Fruit fly (Drosophila melanogaster) whole organism, embryonic: Measurements from ENCODE around the gene nerfin-2.

ENCODE experiments used
- Atf3 ChIP-seq: fragments of 200-800 bp; sonication (Bioruptor generic); optimal IDR thresholded peaks from 3 replicates; lab custom pipeline; 2016; ENCODE audit warnings: missing biosample characterization, missing genetic modification characterization
- Awh ChIP-seq: fragments of 200-800 bp; sonication (Bioruptor generic); IDR thresholded peaks from 2 replicates; pipeline ENCODE4, ENCODE4 v1.3.6; 2022; ENCODE audit warnings: missing biosample characterization, missing genetic modification characterization
- Bteb2 ChIP-seq: fragments of 200-800 bp; sonication (Bioruptor generic); optimal IDR thresholded peaks from 2 replicates; lab custom pipeline; 2016; ENCODE audit warnings: missing biosample characterization, missing genetic modification characterization
- C15 ChIP-seq: fragments of 200-800 bp; sonication (Bioruptor generic); IDR thresholded peaks from 3 replicates; pipeline ENCODE4 v1.3.6; 2022; ENCODE audit warnings: missing biosample characterization, missing genetic modification characterization
- CG10147 ChIP-seq: fragments of 200-800 bp; sonication (Bioruptor generic); optimal IDR thresholded peaks from 2 replicates; lab custom pipeline; 2019; ENCODE audit warnings: missing biosample characterization, mild to moderate bottlenecking, missing genetic modification characterization, moderate library complexity
- CG1024 ChIP-seq: fragments of 200-800 bp; sonication (Bioruptor generic); IDR thresholded peaks from 2 replicates; pipeline ENCODE4 v1.3.6; 2022; ENCODE audit warnings: missing biosample characterization, missing genetic modification characterization
- CG10431 ChIP-seq: fragments of 200-800 bp; sonication (Bioruptor generic); optimal IDR thresholded peaks from 3 replicates; lab custom pipeline; 2018; ENCODE audit warnings: missing biosample characterization, mild to moderate bottlenecking, missing genetic modification characterization
- CG11247 ChIP-seq: fragments of 200-800 bp; sonication (Bioruptor generic); IDR thresholded peaks from 2 replicates; pipeline ENCODE4 v1.3.6; 2022; ENCODE audit warnings: missing biosample characterization, missing genetic modification characterization
- CG11456 ChIP-seq: fragments of 200-800 bp; sonication (Bioruptor generic); IDR thresholded peaks from 3 replicates; pipeline ENCODE4 v1.3.6; 2022; ENCODE audit warnings: missing biosample characterization, missing genetic modification characterization
- CG11560 ChIP-seq: fragments of 200-800 bp; sonication (Bioruptor generic); IDR thresholded peaks from 3 replicates; pipeline ENCODE4 v1.3.6; 2022; ENCODE audit warnings: missing biosample characterization, missing genetic modification characterization
- CG12104 ChIP-seq: fragments of 200-800 bp; sonication (Bioruptor generic); optimal IDR thresholded peaks from 3 replicates; lab custom pipeline; 2016; ENCODE audit warnings: missing biosample characterization, missing genetic modification characterization
- CG12659 ChIP-seq: fragments of 200-800 bp; sonication (Bioruptor generic); optimal IDR thresholded peaks from 3 replicates; lab custom pipeline; 2017; ENCODE audit warnings: mild to moderate bottlenecking, missing biosample characterization, missing genetic modification reagents, missing genetic modification characterization
- CG13123 ChIP-seq: fragments of 200-800 bp; sonication (Bioruptor generic); optimal IDR thresholded peaks from 2 replicates; lab custom pipeline; 2016; ENCODE audit warnings: missing biosample characterization, missing genetic modification characterization
- CG14667 ChIP-seq: fragments of 200-800 bp; sonication (Bioruptor generic); IDR thresholded peaks from 2 replicates; pipeline ENCODE4 v1.3.6; 2022; ENCODE audit warnings: missing biosample characterization, missing genetic modification characterization
- CG14965 ChIP-seq: fragments of 200-800 bp; sonication (Bioruptor generic); optimal IDR thresholded peaks from 2 replicates; lab custom pipeline; 2016; ENCODE audit warnings: missing biosample characterization, missing genetic modification characterization, borderline replicate concordance
- CG1602 ChIP-seq: fragments of 200-800 bp; sonication (Bioruptor generic); optimal IDR thresholded peaks from 3 replicates; lab custom pipeline; 2016; ENCODE audit warnings: missing biosample characterization, missing genetic modification characterization
- CG1647 ChIP-seq: fragments of 200-800 bp; sonication (Bioruptor generic); optimal IDR thresholded peaks from 3 replicates; lab custom pipeline; 2016; ENCODE audit warnings: missing biosample characterization, missing genetic modification characterization
- CG16779 ChIP-seq: fragments of 200-800 bp; sonication (Bioruptor generic); IDR thresholded peaks from 2 replicates; pipeline ENCODE4 v1.3.6; 2022; ENCODE audit warnings: missing biosample characterization, missing genetic modification characterization
- CG16863 ChIP-seq: fragments of 200-800 bp; sonication (Bioruptor generic); optimal IDR thresholded peaks from 3 replicates; lab custom pipeline; 2016; ENCODE audit warnings: missing biosample characterization, missing genetic modification characterization
- CG17568 ChIP-seq: fragments of 200-800 bp; sonication (Bioruptor generic); optimal IDR thresholded peaks from 2 replicates; lab custom pipeline; 2018; ENCODE audit warnings: missing biosample characterization, mild to moderate bottlenecking, missing genetic modification characterization, moderate library complexity
- CG2889 ChIP-seq: fragments of 200-800 bp; sonication (Bioruptor generic); IDR thresholded peaks from 3 replicates; pipeline ENCODE4 v1.3.6; 2022; ENCODE audit warnings: missing biosample characterization, missing genetic modification characterization
- CG3847 ChIP-seq: fragments of 200-800 bp; sonication (Bioruptor generic); IDR thresholded peaks from 2 replicates; pipeline ENCODE4 v1.3.6; 2022; ENCODE audit warnings: missing biosample characterization, missing genetic modification characterization
- CG7357 ChIP-seq: fragments of 200-800 bp; sonication (Bioruptor generic); IDR thresholded peaks from 3 replicates; pipeline ENCODE4 v1.3.6; 2022; ENCODE audit warnings: missing biosample characterization, missing genetic modification characterization
- CG7987 ChIP-seq: fragments of 200-800 bp; sonication (Bioruptor generic); optimal IDR thresholded peaks from 2 replicates; lab custom pipeline; 2018; ENCODE audit warnings: missing biosample characterization, mild to moderate bottlenecking, missing genetic modification characterization, moderate library complexity
- CG9437 ChIP-seq: fragments of 200-800 bp; sonication (Bioruptor generic); optimal IDR thresholded peaks from 2 replicates; lab custom pipeline; 2018; ENCODE audit warnings: missing biosample characterization, mild to moderate bottlenecking, missing genetic modification characterization
- H2.0 ChIP-seq: fragments of 200-800 bp; sonication (Bioruptor generic); IDR thresholded peaks from 2 replicates; pipeline ENCODE4 v1.3.6; 2022; ENCODE audit warnings: missing biosample characterization, missing genetic modification characterization
- HLH4C ChIP-seq: fragments of 200-800 bp; sonication (Bioruptor generic); IDR thresholded peaks from 3 replicates; pipeline ENCODE4 v1.3.6; 2022; ENCODE audit warnings: missing biosample characterization, missing genetic modification characterization; ENCODE audit not compliant: partially characterized antibody
- Hr51 ChIP-seq, 2 experiments: fragments of 200-800 bp; sonication (Bioruptor generic); optimal IDR thresholded peaks; 2 replicates in 1 of 2; 3 replicates in 1 of 2; lab custom pipeline; 2016 to 2018; ENCODE audit warnings: missing biosample characterization in 2 of 2, missing genetic modification characterization in 2 of 2, mild to moderate bottlenecking in 1 of 2, moderate library complexity in 1 of 2
- Kr ChIP-seq: fragments of 200-800 bp; sonication (Bioruptor generic); optimal IDR thresholded peaks from 2 replicates; lab custom pipeline; 2017; ENCODE audit warnings: missing biosample characterization, mild to moderate bottlenecking, missing genetic modification characterization
- MBD-R2 ChIP-seq: fragments of 200-800 bp; sonication (Bioruptor generic); IDR thresholded peaks from 2 replicates; pipeline ENCODE4 v1.3.6; 2022; ENCODE audit warnings: missing biosample characterization, missing genetic modification characterization
- Sox102F ChIP-seq: fragments of 200-800 bp; sonication (Bioruptor generic); optimal IDR thresholded peaks from 2 replicates; lab custom pipeline; 2018; ENCODE audit warnings: missing biosample characterization, mild to moderate bottlenecking, missing genetic modification characterization, moderate library complexity
- Ssrp ChIP-seq: fragments of 200-800 bp; sonication (Bioruptor generic); optimal IDR thresholded peaks from 2 replicates; lab custom pipeline; 2018; ENCODE audit warnings: missing biosample characterization, mild to moderate bottlenecking, missing genetic modification characterization, moderate library complexity
- bsh ChIP-seq, 2 experiments: fragments of 200-800 bp; sonication (Bioruptor generic); optimal IDR thresholded peaks; 2 replicates each; lab custom pipeline; 2017 to 2018; ENCODE audit warnings: mild to moderate bottlenecking in 2 of 2, missing biosample characterization in 2 of 2, missing genetic modification characterization in 2 of 2, moderate library complexity in 1 of 2
- ci ChIP-seq: fragments of 200-800 bp; sonication (Bioruptor generic); IDR thresholded peaks from 3 replicates; pipeline ENCODE4 v1.3.6; 2022; ENCODE audit warnings: missing biosample characterization, missing genetic modification characterization
- dmrt11E ChIP-seq: fragments of 200-800 bp; sonication (Bioruptor generic); optimal IDR thresholded peaks from 3 replicates; lab custom pipeline; 2018; ENCODE audit warnings: missing biosample characterization, mild to moderate bottlenecking, missing genetic modification characterization, moderate library complexity
- dpn ChIP-seq, 2 experiments: fragments of 200-800 bp; sonication (Bioruptor generic); optimal IDR thresholded peaks; 3 replicates each; lab custom pipeline; 2016; ENCODE audit warnings: missing biosample characterization in 2 of 2, missing genetic modification characterization in 2 of 2
- fd64A ChIP-seq: fragments of 200-800 bp; sonication (Bioruptor generic); optimal IDR thresholded peaks from 3 replicates; lab custom pipeline; 2018; ENCODE audit warnings: missing biosample characterization, mild to moderate bottlenecking, missing genetic modification characterization
- gcm2 ChIP-seq: fragments of 200-800 bp; sonication (Bioruptor generic); optimal IDR thresholded peaks from 2 replicates; lab custom pipeline; 2016; ENCODE audit warnings: missing biosample characterization, missing genetic modification characterization
- gfzf ChIP-seq: fragments of 200-800 bp; sonication (Bioruptor generic); optimal IDR thresholded peaks from 2 replicates; lab custom pipeline; 2016; ENCODE audit warnings: missing biosample characterization, mild to moderate bottlenecking, missing genetic modification characterization, moderate library complexity
- nau ChIP-seq: fragments of 200-800 bp; sonication (Bioruptor generic); optimal IDR thresholded peaks from 3 replicates; lab custom pipeline; 2017; ENCODE audit warnings: missing biosample characterization, mild to moderate bottlenecking, missing genetic modification characterization, missing genetic modification reagents
- pb ChIP-seq: fragments of 200-800 bp; sonication (Bioruptor generic); optimal IDR thresholded peaks from 3 replicates; lab custom pipeline; 2016; ENCODE audit warnings: missing biosample characterization, missing genetic modification characterization
- peb ChIP-seq: fragments of 200-800 bp; sonication (Bioruptor generic); IDR thresholded peaks from 2 replicates; pipeline ENCODE4 v1.3.6; 2022; ENCODE audit warnings: missing biosample characterization, missing genetic modification characterization
- pum ChIP-seq: fragments of 200-800 bp; sonication (Bioruptor generic); optimal IDR thresholded peaks from 2 replicates; lab custom pipeline; 2016; ENCODE audit warnings: missing biosample characterization, missing genetic modification characterization
- seq ChIP-seq: fragments of 200-800 bp; sonication (Bioruptor generic); IDR thresholded peaks from 2 replicates; pipeline ENCODE4 v1.3.6; 2022; ENCODE audit warnings: missing biosample characterization, missing genetic modification characterization
- ssp ChIP-seq: fragments of 200-800 bp; sonication (Bioruptor generic); IDR thresholded peaks from 2 replicates; pipeline ENCODE4 v1.3.6; 2022; ENCODE audit warnings: missing biosample characterization, missing genetic modification characterization
- tna ChIP-seq: fragments of 200-800 bp; sonication (Bioruptor generic); IDR thresholded peaks from 2 replicates; pipeline ENCODE4 v1.3.6; 2022; ENCODE audit warnings: missing biosample characterization, missing genetic modification characterization; ENCODE audit not compliant: partially characterized antibody
- trh ChIP-seq: fragments of 200-800 bp; sonication (Bioruptor generic); optimal IDR thresholded peaks from 2 replicates; lab custom pipeline; 2016; ENCODE audit warnings: missing biosample characterization, missing genetic modification characterization
- vfl ChIP-seq: fragments of 200-800 bp; sonication (Bioruptor generic); optimal IDR thresholded peaks from 2 replicates; lab custom pipeline; 2016; ENCODE audit warnings: missing biosample characterization, missing genetic modification characterization
- zfh1 ChIP-seq: fragments of 200-800 bp; sonication (Bioruptor generic); IDR thresholded peaks from 3 replicates; pipeline ENCODE4 v1.3.6; 2022; ENCODE audit warnings: missing biosample characterization, missing genetic modification characterization

nerfin-2 gene

DNA sequence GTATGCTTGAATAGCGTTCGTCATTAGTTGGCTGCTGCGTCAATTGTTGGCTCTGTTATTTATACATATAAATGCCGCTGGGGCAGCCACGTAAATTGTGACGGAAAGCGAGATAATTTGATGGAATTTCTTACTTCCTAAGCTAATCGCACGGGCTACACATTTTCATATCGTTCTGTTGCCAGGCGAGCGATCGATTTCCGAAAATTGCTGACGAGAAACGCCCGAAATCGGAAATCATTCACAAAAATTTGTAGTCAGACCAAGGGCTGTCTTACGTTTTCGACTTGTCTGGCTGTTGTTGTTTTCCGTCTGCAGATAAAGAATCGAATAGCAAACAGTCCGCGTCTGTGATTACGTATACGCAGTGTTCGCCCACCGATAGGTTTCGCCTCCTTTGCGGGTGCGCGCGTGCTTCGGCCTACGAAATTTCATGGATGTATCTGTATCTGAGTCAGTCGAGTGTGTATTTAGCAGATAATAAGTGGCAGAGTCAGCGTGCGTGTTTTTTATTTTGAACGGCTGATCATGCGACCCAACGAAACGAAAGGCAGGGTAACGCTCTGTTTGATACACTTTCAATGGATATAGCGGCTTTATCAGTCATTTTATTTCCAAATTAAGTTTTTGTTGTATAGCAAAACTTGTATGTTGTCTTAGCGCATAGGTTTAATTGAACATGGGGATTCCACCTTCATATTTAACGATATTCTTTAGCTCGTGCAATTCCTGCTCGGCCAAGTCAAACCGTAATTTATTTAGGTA is 26.8 kb downstream of the nerfin-2 start (continued):
- TF ChIP-seq CG3847 (peak; percentile 63), Atf3 (GFP tag; lab: Kevin White, UChicago) (peak; percentile 27), Hr51 (GFP tag; optimal IDR thresholded peaks at IDR 0.05; lab: Kevin White, UChicago) (peak; percentile 66 to 76), ci (peak; percentile 75), CG12659 (GFP tag; lab: Kevin White, UChicago) (peak; percentile 67), zfh1 (GFP tag; lab: Robert Waterston, UW) (peak; percentile 53; the same call in 2 of the 3 replicates), Bteb2 (GFP tag; lab: Kevin White, UChicago) (peak; percentile 37), Kr (GFP tag; lab: Kevin White, UChicago) (no peak), vfl (peak; percentile 53), CG10431 (no peak), CG16779 (GFP tag; lab: Robert Waterston, UW) (peak; percentile 59; the same call in 1 of the 2 replicates), MBD-R2 (peak; percentile 43; the same call in 1 of the 2 replicates), Awh (GFP tag; lab: Robert Waterston, UW) (no peak), CG11560 (tag; lab: Robert Waterston, UW) (0 out of 3 replicates have a peak, but pooled peaks have one; percentile 22), CG1647 (GFP tag; lab: Kevin White, UChicago) (peak; percentile 11), CG7987 (GFP tag; lab: Kevin White, UChicago) (peak; percentile 81), CG11456 (GFP tag; lab: Robert Waterston, UW) (peak; percentile 69; the same call in 1 of the 3 replicates), CG9437 (GFP tag; lab: Kevin White, UChicago) (peak; percentile 69), ssp (GFP tag; lab: Robert Waterston, UW) (no peak), dpn (GFP tag; optimal IDR thresholded peaks at IDR 0.05; lab: Kevin White, UChicago) (peak; percentile 65 to 68), CG7357 (GFP tag; lab: Robert Waterston, UW) (peak; percentile 63), nau (GFP tag; lab: Kevin White, UChicago) (peak; percentile 57), CG11247 (GFP tag; lab: Robert Waterston, UW) (0 out of 2 replicates have a peak, but pooled peaks have one; percentile 45), CG10147 (GFP tag; lab: Kevin White, UChicago) (peak; percentile 48), CG14667 (peak; percentile 52; the same call in 1 of the 2 replicates), trh (GFP tag; lab: Kevin White, UChicago) (peak; percentile 34), bsh (GFP tag; optimal IDR thresholded peaks at IDR 0.05; lab: Kevin White, UChicago) (peak in 1 of 2 experiments; percentile 42), CG13123 (GFP tag; lab: Kevin White, UChicago) (no peak), CG12104 (GFP tag; lab: Kevin White, UChicago) (no peak), seq (GFP tag; lab: Robert Waterston, UW) (peak; percentile 39; the same call in 1 of the 2 replicates), HLH4C (no peak), pb (GFP tag; lab: Kevin White, UChicago) (peak; percentile 31), tna (GFP tag; lab: Robert Waterston, UW) (no peak), fd64A (GFP tag; lab: Kevin White, UChicago) (peak; percentile 41), CG16863 (GFP tag; lab: Kevin White, UChicago) (peak; percentile 53), CG1602 (peak; percentile 17), Sox102F (peak; percentile 71), CG17568 (peak; percentile 19), C15 (GFP tag; lab: Robert Waterston, UW) (no peak), dmrt11E (tag; lab: Kevin White, UChicago) (no peak), gfzf (GFP tag; lab: Kevin White, UChicago) (no peak), Ssrp (tag; lab: Kevin White, UChicago) (peak; percentile 48), CG1024 (GFP tag; lab: Robert Waterston, UW) (no peak), H2.0 (GFP tag; lab: Robert Waterston, UW) (peak; percentile 61), CG14965 (no peak), gcm2 (GFP tag; lab: Kevin White, UChicago) (peak; percentile 27), pum (GFP tag; lab: Kevin White, UChicago) (peak; percentile 50), CG2889 (GFP tag; lab: Robert Waterston, UW) (peak; percentile 60; the same call in 1 of the 3 replicates), peb (GFP tag; lab: Robert Waterston, UW) (no peak)
